Worm (Caenorhabditis elegans): ENCODE measurements around the gene srv-13.

The srv-13 gene

DNA sequence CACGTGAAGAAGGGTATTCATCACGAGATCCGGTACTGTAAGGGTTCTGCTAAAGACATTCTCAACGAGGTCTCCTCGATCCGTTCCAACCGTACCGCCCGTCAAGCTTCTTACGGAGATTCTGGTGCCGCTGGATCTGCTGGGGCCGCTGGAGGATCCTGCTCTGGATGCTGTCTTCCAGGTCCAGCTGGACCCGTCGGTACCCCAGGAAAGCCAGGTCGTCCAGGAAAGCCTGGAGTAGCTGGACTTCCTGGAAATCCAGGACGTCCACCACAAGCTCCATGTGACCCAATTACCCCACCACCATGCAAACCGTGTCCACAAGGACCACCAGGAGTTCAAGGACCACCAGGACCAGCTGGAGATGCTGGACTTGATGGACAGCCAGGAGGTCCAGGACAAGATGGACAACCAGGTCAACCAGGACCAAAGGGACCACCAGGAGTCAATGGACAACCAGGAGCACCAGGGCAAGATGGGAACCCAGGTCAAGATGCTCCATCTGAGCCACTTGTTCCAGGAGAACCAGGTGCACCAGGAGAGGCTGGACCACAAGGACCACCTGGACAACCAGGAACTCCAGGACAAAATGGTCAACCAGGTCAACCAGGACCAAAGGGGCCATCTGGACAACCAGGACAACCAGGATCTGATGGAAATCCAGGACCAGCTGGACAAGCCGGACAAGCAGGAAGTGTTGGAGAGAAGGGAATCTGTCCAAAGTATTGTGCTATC is 27.5 kb upstream of the srv-13 start:
- TF ChIP-seq T22C8.4 (GFP tag; IDR thresholded peaks at IDR 0.05), result no peak

DNA sequence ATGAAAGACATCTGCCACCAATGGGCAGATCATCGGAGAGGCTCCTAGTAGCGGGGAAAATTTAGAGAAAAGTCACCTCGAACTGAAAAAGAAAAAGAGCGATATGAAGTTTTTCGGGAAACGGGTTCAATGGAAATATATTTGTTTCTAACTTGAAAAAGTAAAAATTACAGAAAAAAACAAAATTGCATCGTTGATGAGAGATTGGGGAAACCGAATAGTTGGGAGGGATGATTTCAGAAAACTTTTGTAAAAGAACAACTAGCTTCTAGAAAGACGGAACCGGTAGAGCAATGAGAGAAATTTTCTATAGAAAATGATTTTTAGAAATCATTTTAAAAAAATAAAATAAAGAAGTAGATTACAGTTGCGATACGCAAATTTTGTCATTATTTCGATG is 26.6 kb upstream of the srv-13 start:
- TF ChIP-seq ztf-23 (GFP tag; IDR thresholded peaks at IDR 0.05), result no peak

DNA sequence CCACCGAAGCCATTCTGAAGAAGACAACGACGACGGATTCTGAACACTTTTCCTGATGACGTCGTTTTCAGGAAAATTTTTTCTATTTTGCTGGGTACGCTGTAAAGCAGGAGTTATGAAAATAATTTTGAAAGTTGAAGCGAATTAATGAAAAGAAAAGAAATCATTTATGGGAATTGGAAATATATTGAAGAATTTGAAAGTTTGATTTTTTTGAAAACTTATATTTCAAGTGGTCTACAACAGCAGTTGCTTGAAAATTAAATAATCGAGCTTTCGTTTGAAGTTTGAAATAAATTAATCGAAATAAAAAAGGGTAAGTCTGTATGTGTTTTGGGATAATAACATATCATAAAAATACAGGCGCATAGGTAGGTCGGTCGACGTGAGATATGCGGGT is 21.0 kb upstream of the srv-13 start, which contains the start of gene shl-1:
Gene shl-1 (minus strand): TSS at position 101 of the 400 bp plus-strand sequence.
- no peak for TF ChIP-seq cog-1 (tag; optimal IDR thresholded peaks at IDR 0.05)
- TF ChIP-seq T22C8.4 (GFP tag; IDR thresholded peaks at IDR 0.05), result no peak
- no peak for TF ChIP-seq ref-1 (GFP tag; conservative IDR thresholded peaks at IDR 0.05)
- TF ChIP-seq med-1 (GFP tag; optimal IDR thresholded peaks at IDR 0.05; ENCODE audit: insufficient read depth), result no peak
- TF ChIP-seq flt-1 (GFP tag; IDR thresholded peaks at IDR 0.05), result no peak

- TF ChIP-seq klf-2 (GFP tag; conservative IDR thresholded peaks at IDR 0.05) (no peak), ztf-29 (GFP tag; IDR thresholded peaks at IDR 0.05) (no peak), ref-1 (GFP tag; conservative IDR thresholded peaks at IDR 0.05) (no peak), tab-1 (GFP tag; IDR thresholded peaks at IDR 0.05) (no peak), flt-1 (GFP tag; IDR thresholded peaks at IDR 0.05) (no peak), T22C8.4 (GFP tag; IDR thresholded peaks at IDR 0.05) (no peak), med-1 (GFP tag; optimal IDR thresholded peaks at IDR 0.05; ENCODE audit: insufficient read depth) (no peak), ztf-23 (GFP tag; IDR thresholded peaks at IDR 0.05) (no peak), cog-1 (tag; optimal IDR thresholded peaks at IDR 0.05) (no peak)
Observed at ce11 chrIV:6385010-6385409, 20.0 kb upstream of the srv-13 start.

DNA sequence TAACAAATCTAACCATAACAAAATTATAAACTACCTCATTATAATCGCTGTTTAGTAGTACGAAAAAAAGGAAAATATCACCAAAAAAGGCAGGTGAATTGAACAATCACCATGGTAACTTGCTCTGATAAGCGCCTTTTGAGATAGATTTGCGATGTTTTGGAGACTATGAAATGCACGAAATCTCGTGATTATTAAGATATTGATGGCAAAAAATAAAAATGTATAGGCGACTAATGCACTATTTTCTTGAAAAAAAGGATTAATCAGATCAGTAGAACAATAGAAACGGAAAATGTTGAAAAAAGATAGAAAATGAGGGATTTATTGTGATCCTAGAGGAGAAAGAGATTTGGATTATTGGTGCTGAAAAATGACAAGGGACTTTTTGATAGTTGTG is 16.4 kb upstream of the srv-13 start:
- TF ChIP-seq ztf-29 (GFP tag; IDR thresholded peaks at IDR 0.05) (no peak), ref-1 (GFP tag; conservative IDR thresholded peaks at IDR 0.05) (no peak), med-1 (GFP tag; optimal IDR thresholded peaks at IDR 0.05; ENCODE audit: insufficient read depth) (no peak), klf-2 (GFP tag; conservative IDR thresholded peaks at IDR 0.05) (no peak), cog-1 (tag; optimal IDR thresholded peaks at IDR 0.05) (no peak), ztf-23 (GFP tag; IDR thresholded peaks at IDR 0.05) (no peak), T22C8.4 (GFP tag; IDR thresholded peaks at IDR 0.05) (no peak), tab-1 (GFP tag; IDR thresholded peaks at IDR 0.05) (no peak), flt-1 (GFP tag; IDR thresholded peaks at IDR 0.05) (no peak)

- no peak for TF ChIP-seq T22C8.4 (GFP tag; IDR thresholded peaks at IDR 0.05)
- no peak for TF ChIP-seq ref-1 (GFP tag; conservative IDR thresholded peaks at IDR 0.05)
- TF ChIP-seq cog-1 (tag; optimal IDR thresholded peaks at IDR 0.05), result no peak
- TF ChIP-seq ztf-29 (GFP tag; IDR thresholded peaks at IDR 0.05), result no peak
- no peak for TF ChIP-seq klf-2 (GFP tag; conservative IDR thresholded peaks at IDR 0.05)
- no peak for TF ChIP-seq ztf-23 (GFP tag; IDR thresholded peaks at IDR 0.05)
- TF ChIP-seq tab-1 (GFP tag; IDR thresholded peaks at IDR 0.05), result no peak
- TF ChIP-seq flt-1 (GFP tag; IDR thresholded peaks at IDR 0.05), result no peak
- TF ChIP-seq med-1 (GFP tag; optimal IDR thresholded peaks at IDR 0.05; ENCODE audit: insufficient read depth), result no peak
Observed at ce11 chrIV:6391566-6391965, 13.4 kb upstream of the srv-13 start.

DNA sequence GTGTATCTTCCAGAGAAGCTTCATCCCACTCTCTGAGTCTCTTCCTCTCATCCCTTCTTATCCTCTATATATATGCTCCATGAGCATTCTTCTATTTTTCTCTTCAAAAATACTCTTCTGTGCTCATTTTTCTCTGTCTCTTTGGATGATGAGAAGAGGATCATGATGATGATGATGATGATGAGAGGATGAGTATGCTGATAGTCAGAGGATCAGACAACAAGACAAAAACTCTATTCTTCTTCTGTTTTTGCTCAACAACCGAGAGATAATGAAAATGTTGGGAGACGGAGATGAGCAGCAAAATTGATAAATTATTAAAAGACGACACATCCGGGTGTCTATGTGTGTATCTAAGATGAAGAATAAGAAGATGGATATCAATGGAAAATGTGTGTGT is 11.6 kb upstream of the srv-13 start:
- TF ChIP-seq flt-1 (GFP tag; IDR thresholded peaks at IDR 0.05) (no peak), tab-1 (GFP tag; IDR thresholded peaks at IDR 0.05) (no peak), ztf-23 (GFP tag; IDR thresholded peaks at IDR 0.05) (no peak), T22C8.4 (GFP tag; IDR thresholded peaks at IDR 0.05) (no peak), cog-1 (tag; optimal IDR thresholded peaks at IDR 0.05) (no peak), ztf-29 (GFP tag; IDR thresholded peaks at IDR 0.05) (no peak), med-1 (GFP tag; optimal IDR thresholded peaks at IDR 0.05; ENCODE audit: insufficient read depth) (no peak), klf-2 (GFP tag; conservative IDR thresholded peaks at IDR 0.05) (no peak), ref-1 (GFP tag; conservative IDR thresholded peaks at IDR 0.05) (no peak)

ce11 chrIV:6395190-6395589 is 9.8 kb upstream of the srv-13 start:
- no peak for TF ChIP-seq med-1 (GFP tag; optimal IDR thresholded peaks at IDR 0.05; ENCODE audit: insufficient read depth)
- TF ChIP-seq flt-1 (GFP tag; IDR thresholded peaks at IDR 0.05), result no peak
- no peak for TF ChIP-seq tab-1 (GFP tag; IDR thresholded peaks at IDR 0.05)
- no peak for TF ChIP-seq klf-2 (GFP tag; conservative IDR thresholded peaks at IDR 0.05)
- no peak for TF ChIP-seq ztf-23 (GFP tag; IDR thresholded peaks at IDR 0.05)
- TF ChIP-seq ref-1 (GFP tag; conservative IDR thresholded peaks at IDR 0.05), result no peak
- no peak for TF ChIP-seq ztf-29 (GFP tag; IDR thresholded peaks at IDR 0.05)
- TF ChIP-seq T22C8.4 (GFP tag; IDR thresholded peaks at IDR 0.05), result no peak
- no peak for TF ChIP-seq cog-1 (tag; optimal IDR thresholded peaks at IDR 0.05)

DNA sequence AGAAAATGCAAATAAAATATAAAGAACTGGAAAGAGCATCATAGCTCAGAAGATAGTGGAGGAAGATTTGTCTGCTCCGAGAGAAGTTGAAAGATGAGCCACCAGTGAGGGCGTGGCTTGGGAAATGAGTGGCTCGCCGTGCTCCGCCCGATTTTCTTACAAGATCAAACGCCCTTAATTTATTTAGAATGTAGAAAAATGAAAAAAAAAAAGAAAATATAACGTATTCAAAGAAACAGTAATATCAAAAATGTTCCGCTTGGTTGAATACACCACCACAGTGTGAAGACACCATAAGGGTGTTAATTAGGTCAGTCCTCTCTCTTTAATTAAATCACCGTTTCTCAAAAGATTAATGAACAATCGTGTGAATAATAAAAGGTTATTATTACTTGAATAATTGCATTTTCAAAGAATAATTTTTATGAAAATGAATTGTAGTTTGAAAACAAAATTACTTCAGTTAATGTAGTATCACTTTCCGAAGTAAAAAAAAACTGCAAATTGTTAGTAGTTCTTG is 2.5 kb upstream of the srv-13 start, which contains the start of gene sfrp-1:
Gene sfrp-1 (minus strand): TSS at position 51 of the 520 bp plus-strand sequence.
- TF ChIP-seq klf-2 (GFP tag; conservative IDR thresholded peaks at IDR 0.05) (no peak), ztf-29 (GFP tag; IDR thresholded peaks at IDR 0.05) (no peak), ref-1 (GFP tag; conservative IDR thresholded peaks at IDR 0.05) (no peak), ztf-23 (GFP tag; IDR thresholded peaks at IDR 0.05) (no peak), tab-1 (GFP tag; IDR thresholded peaks at IDR 0.05) (no peak), flt-1 (GFP tag; IDR thresholded peaks at IDR 0.05) (no peak), T22C8.4 (GFP tag; IDR thresholded peaks at IDR 0.05) (no peak), med-1 (GFP tag; optimal IDR thresholded peaks at IDR 0.05; ENCODE audit: insufficient read depth) (no peak), cog-1 (tag; optimal IDR thresholded peaks at IDR 0.05) (no peak)

DNA sequence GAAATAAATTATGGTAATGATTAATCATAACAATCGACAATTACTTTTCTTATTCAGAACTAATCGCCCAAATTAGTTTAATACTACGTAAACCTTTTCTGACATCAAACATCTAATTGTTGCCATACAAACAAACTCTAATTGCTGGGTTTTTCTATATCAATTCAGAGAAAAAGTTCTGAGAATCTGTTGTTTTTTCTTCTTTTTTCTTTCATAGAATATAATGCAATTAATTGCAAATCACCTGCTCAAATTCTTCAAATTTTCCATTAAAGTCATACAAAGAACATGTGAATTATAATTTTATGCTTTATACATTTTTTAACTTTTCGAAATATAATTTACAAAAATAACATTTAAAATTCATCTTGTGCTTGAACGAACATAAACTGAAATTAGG is 1.6 kb upstream of the srv-13 start:
- no peak for TF ChIP-seq T22C8.4 (GFP tag; IDR thresholded peaks at IDR 0.05)
- no peak for TF ChIP-seq ref-1 (GFP tag; conservative IDR thresholded peaks at IDR 0.05)
- TF ChIP-seq ztf-23 (GFP tag; IDR thresholded peaks at IDR 0.05), result no peak
- TF ChIP-seq ztf-29 (GFP tag; IDR thresholded peaks at IDR 0.05), result no peak
- no peak for TF ChIP-seq klf-2 (GFP tag; conservative IDR thresholded peaks at IDR 0.05)
- TF ChIP-seq tab-1 (GFP tag; IDR thresholded peaks at IDR 0.05), result no peak
- TF ChIP-seq med-1 (GFP tag; optimal IDR thresholded peaks at IDR 0.05; ENCODE audit: insufficient read depth), result no peak
- TF ChIP-seq flt-1 (GFP tag; IDR thresholded peaks at IDR 0.05), result no peak
- no peak for TF ChIP-seq cog-1 (tag; optimal IDR thresholded peaks at IDR 0.05)
